Fruit fly (Drosophila melanogaster): Measurements from ENCODE around the gene CG14450.

dm6 chr3L:22717137-22717767, 10.3 kb downstream of the CG14450 start, which contains the start of the genes ArfGAP3 and CG32452:
- TF ChIP-seq brk (GFP tag; optimal IDR thresholded peaks at IDR 0.05) = no peak
- TF ChIP-seq CrebA (GFP tag; optimal IDR thresholded peaks at IDR 0.05; ENCODE audit: borderline replicate concordance) = no peak
- TF ChIP-seq jim (GFP tag; optimal IDR thresholded peaks at IDR 0.05) = no peak
